Fruit fly (Drosophila melanogaster) whole organism, wandering third instar larva: ENCODE data around the gene CG5388.

ENCODE experiments used
- Abd-B ChIP-seq: fragments of >200 bp; optimal IDR thresholded peaks from 2 replicates; lab custom pipeline; 2017; ENCODE audit warnings: missing biosample characterization, missing genetic modification characterization
- CG32264 ChIP-seq: fragments of 200-800 bp; sonication (Bioruptor generic); optimal IDR thresholded peaks from 2 replicates; lab custom pipeline; 2016; ENCODE audit warnings: missing biosample characterization, missing genetic modification characterization
- CG9705 ChIP-seq: fragments of 200-800 bp; sonication (Bioruptor generic); optimal IDR thresholded peaks from 2 replicates; lab custom pipeline; 2018; ENCODE audit warnings: missing biosample characterization, mild to moderate bottlenecking, missing genetic modification characterization
- CrebA ChIP-seq: fragments of 200-800 bp; sonication (Bioruptor generic); optimal IDR thresholded peaks from 2 replicates; lab custom pipeline; 2016; ENCODE audit warnings: missing biosample characterization, mild to moderate bottlenecking, missing genetic modification characterization, borderline replicate concordance
- Dif ChIP-seq: fragments of 200-275, 200-300 bp; sonication (Bioruptor generic); optimal IDR thresholded peaks from 2 replicates; lab custom pipeline; 2018; ENCODE audit warnings: missing biosample characterization, missing genetic modification characterization; ENCODE audit not compliant: partially characterized antibody
- GATAd ChIP-seq: sonication (Bioruptor generic); optimal IDR thresholded peaks from 2 replicates; lab custom pipeline; 2016; ENCODE audit warnings: missing biosample characterization, missing genetic modification characterization
- HLH106 ChIP-seq: fragments of 200-800 bp; optimal IDR thresholded peaks from 3 replicates; lab custom pipeline; 2019; ENCODE audit warnings: missing biosample characterization, mild to moderate bottlenecking, missing genetic modification characterization, moderate library complexity
- Hr78 ChIP-seq: fragments of >200 bp; optimal IDR thresholded peaks from 2 replicates; lab custom pipeline; 2017; ENCODE audit warnings: missing biosample characterization, missing genetic modification characterization
- Hr83 ChIP-seq: fragments of 200-300 bp; sonication (Bioruptor generic); optimal IDR thresholded peaks from 2 replicates; lab custom pipeline; 2016; ENCODE audit warnings: missing biosample characterization, mild to moderate bottlenecking, missing genetic modification characterization, moderate library complexity; ENCODE audit not compliant: poor library complexity, severe bottlenecking
- Jra ChIP-seq: sonication (Bioruptor generic); optimal IDR thresholded peaks from 2 replicates; lab custom pipeline; 2016; ENCODE audit warnings: missing biosample characterization, missing genetic modification characterization
- Mio ChIP-seq: sonication (Bioruptor generic); optimal IDR thresholded peaks from 2 replicates; lab custom pipeline; 2016; ENCODE audit warnings: missing biosample characterization, missing genetic modification characterization
- Myc ChIP-seq: fragments of >200 bp; optimal IDR thresholded peaks from 2 replicates; lab custom pipeline; 2017
- N ChIP-seq: fragments of >200 bp; optimal IDR thresholded peaks from 2 replicates; lab custom pipeline; 2018; ENCODE audit warnings: missing biosample characterization, missing external identifiers, missing genetic modification characterization
- OdsH ChIP-seq: fragments of 200-800 bp; sonication (Bioruptor generic); optimal IDR thresholded peaks from 2 replicates; lab custom pipeline; 2016; ENCODE audit warnings: missing biosample characterization, mild to moderate bottlenecking, missing genetic modification characterization
- Sp1 ChIP-seq: fragments of 200-800 bp; sonication (Bioruptor generic); optimal IDR thresholded peaks from 3 replicates; lab custom pipeline; 2019; ENCODE audit warnings: missing biosample characterization, mild to moderate bottlenecking, missing genetic modification characterization, moderate library complexity
- Vsx2 ChIP-seq: fragments of 200-300, 225-300 bp; sonication (Bioruptor generic); optimal IDR thresholded peaks from 2 replicates; lab custom pipeline; 2018; ENCODE audit warnings: missing biosample characterization, missing genetic modification characterization; ENCODE audit not compliant: partially characterized antibody
- dl ChIP-seq, 2 experiments: fragments of 175-275, 200-275 bp in 1 of 2; fragments of 200-275 bp in 1 of 2; sonication (Bioruptor generic); optimal IDR thresholded peaks; lab custom pipeline; 2018; ENCODE audit warnings: mild to moderate bottlenecking in 2 of 2, missing biosample characterization in 2 of 2, missing genetic modification characterization in 2 of 2, moderate library complexity in 2 of 2; ENCODE audit not compliant: partially characterized antibody in 2 of 2, insufficient read depth in 1 of 2
- dmrt93B ChIP-seq: fragments of 200-800 bp; sonication (Bioruptor generic); optimal IDR thresholded peaks from 2 replicates; lab custom pipeline; 2018; ENCODE audit warnings: missing biosample characterization, mild to moderate bottlenecking, missing genetic modification characterization
- dsf ChIP-seq: sonication (Bioruptor generic); optimal IDR thresholded peaks from 2 replicates; lab custom pipeline; 2016; ENCODE audit warnings: missing biosample characterization, missing genetic modification characterization, borderline replicate concordance
- ey ChIP-seq: fragments of 200-800 bp; sonication (Bioruptor generic); optimal IDR thresholded peaks from 2 replicates; lab custom pipeline; 2016; ENCODE audit warnings: missing biosample characterization, missing genetic modification characterization
- foxo ChIP-seq, 2 experiments: fragments of 200-800 bp; sonication (Bioruptor generic); optimal IDR thresholded peaks; 2 replicates in 1 of 2; 3 replicates in 1 of 2; lab custom pipeline; 2016 to 2017; ENCODE audit warnings: missing biosample characterization in 2 of 2, missing genetic modification characterization in 2 of 2
- fru ChIP-seq: fragments of 200-800 bp; sonication (Bioruptor generic); optimal IDR thresholded peaks from 3 replicates; lab custom pipeline; 2016; ENCODE audit warnings: missing biosample characterization, mild to moderate bottlenecking, missing genetic modification characterization
- h ChIP-seq: fragments of 200-800 bp; sonication (Bioruptor generic); optimal IDR thresholded peaks from 3 replicates; lab custom pipeline; 2016; ENCODE audit warnings: missing biosample characterization, mild to moderate bottlenecking, missing genetic modification characterization
- jim ChIP-seq: fragments of 175-275, 200-325 bp; sonication (Bioruptor generic); optimal IDR thresholded peaks from 2 replicates; lab custom pipeline; 2016; ENCODE audit warnings: missing biosample characterization, mild to moderate bottlenecking, missing genetic modification characterization
- pan ChIP-seq: fragments of >200 bp; optimal IDR thresholded peaks from 2 replicates; lab custom pipeline; 2017
- psq ChIP-seq: fragments of 200-800 bp; sonication (Bioruptor generic); optimal IDR thresholded peaks from 3 replicates; lab custom pipeline; 2017; ENCODE audit warnings: missing biosample characterization, mild to moderate bottlenecking, missing genetic modification characterization, moderate library complexity
- rgr ChIP-seq: fragments of 200-800 bp; sonication (Bioruptor generic); optimal IDR thresholded peaks from 3 replicates; lab custom pipeline; 2016; ENCODE audit warnings: missing biosample characterization, mild to moderate bottlenecking, missing genetic modification characterization
- sage ChIP-seq: fragments of 200-800 bp; sonication (Bioruptor generic); optimal IDR thresholded peaks from 2 replicates; lab custom pipeline; 2016; ENCODE audit warnings: missing biosample characterization, mild to moderate bottlenecking, missing genetic modification characterization
- sv ChIP-seq: fragments of 200-800 bp; sonication (Bioruptor generic); optimal IDR thresholded peaks from 3 replicates; lab custom pipeline; 2016; ENCODE audit warnings: missing biosample characterization, missing genetic modification characterization
- tai ChIP-seq: sonication (Bioruptor generic); optimal IDR thresholded peaks from 2 replicates; lab custom pipeline; 2016; ENCODE audit warnings: missing biosample characterization, missing genetic modification characterization
- usp ChIP-seq: fragments of >200 bp; optimal IDR thresholded peaks from 2 replicates; lab custom pipeline; 2017; ENCODE audit warnings: missing biosample characterization, missing genetic modification characterization
- woc ChIP-seq: sonication (Bioruptor generic); optimal IDR thresholded peaks from 2 replicates; lab custom pipeline; 2016; ENCODE audit warnings: missing biosample characterization, mild to moderate bottlenecking, missing genetic modification characterization

Gene CG5388

dm6 chr3R:22328665-22329350, 11.3 kb downstream of the CG5388 start, which contains the start of gene CG7080:
Gene CG7080, plus strand, starts transcription at chr3R:22329300.
- TF ChIP-seq Jra (GFP tag; lab: Kevin White, UChicago) (no peak), fru (GFP tag; lab: Kevin White, UChicago) (no peak), h (peak; percentile 1), jim (GFP tag; lab: Kevin White, UChicago) (no peak), dmrt93B (no peak)

dm6 chr3R:22324736-22325135, 15.4 kb downstream of the CG5388 start:
- TF ChIP-seq Abd-B (GFP tag; lab: Kevin White, UChicago): no peak
- peak; percentile 44 for TF ChIP-seq HLH106 (tag; lab: Kevin White, UChicago)
- TF ChIP-seq Hr83: no peak
- peak; percentile 19 for TF ChIP-seq rgr (GFP tag; lab: Kevin White, UChicago)
- no peak for TF ChIP-seq CG32264 (GFP tag; lab: Kevin White, UChicago)
- peak; percentile 42 for TF ChIP-seq psq (GFP tag; lab: Kevin White, UChicago)
- no peak for TF ChIP-seq OdsH (GFP tag; lab: Kevin White, UChicago)
- no peak for TF ChIP-seq N (GFP tag; lab: Kevin White, UChicago)
- TF ChIP-seq foxo (GFP tag; optimal IDR thresholded peaks at IDR 0.05; lab: Kevin White, UChicago): peak in 1 of 2 experiments; percentile 35
- TF ChIP-seq Sp1 (GFP tag; lab: Kevin White, UChicago): peak; percentile 22
- no peak for TF ChIP-seq Myc (lab: Kevin White, UChicago)
- no peak for TF ChIP-seq CG9705 (GFP tag; lab: Kevin White, UChicago)
- no peak for TF ChIP-seq Jra (GFP tag; lab: Kevin White, UChicago)
- TF ChIP-seq sage (GFP tag; lab: Kevin White, UChicago): no peak
- no peak for TF ChIP-seq jim (GFP tag; lab: Kevin White, UChicago)
- TF ChIP-seq fru (GFP tag; lab: Kevin White, UChicago): peak; percentile 12
- no peak for TF ChIP-seq dsf (GFP tag; lab: Kevin White, UChicago)
- TF ChIP-seq ey: no peak
- no peak for TF ChIP-seq Dif
- peak; percentile 20 for TF ChIP-seq h
- TF ChIP-seq usp (GFP tag; lab: Kevin White, UChicago): no peak
- no peak for TF ChIP-seq pan (lab: Kevin White, UChicago)
- TF ChIP-seq dmrt93B: peak; percentile 15
- no peak for TF ChIP-seq CrebA (GFP tag; lab: Kevin White, UChicago)

- no peak for TF ChIP-seq CG32264 (GFP tag; lab: Kevin White, UChicago)
- no peak for TF ChIP-seq tai (GFP tag; lab: Kevin White, UChicago)
- TF ChIP-seq sv (GFP tag; lab: Kevin White, UChicago): no peak
- no peak for TF ChIP-seq Mio (GFP tag; lab: Kevin White, UChicago)
- no peak for TF ChIP-seq HLH106 (tag; lab: Kevin White, UChicago)
- TF ChIP-seq Hr78: no peak
- TF ChIP-seq Myc (lab: Kevin White, UChicago): no peak
- no peak for TF ChIP-seq Vsx2 (GFP tag; lab: Kevin White, UChicago)
- TF ChIP-seq Hr83: no peak
- TF ChIP-seq Sp1 (GFP tag; lab: Kevin White, UChicago): no peak
- TF ChIP-seq dmrt93B: no peak
- no peak for TF ChIP-seq CG9705 (GFP tag; lab: Kevin White, UChicago)
- no peak for TF ChIP-seq rgr (GFP tag; lab: Kevin White, UChicago)
- TF ChIP-seq ey: no peak
- TF ChIP-seq N (GFP tag; lab: Kevin White, UChicago): no peak
- TF ChIP-seq sage (GFP tag; lab: Kevin White, UChicago): no peak
- TF ChIP-seq pan (lab: Kevin White, UChicago): no peak
- no peak for TF ChIP-seq woc (GFP tag; lab: Kevin White, UChicago)
- no peak for TF ChIP-seq dl (GFP tag; optimal IDR thresholded peaks at IDR 0.05; lab: Kevin White, UChicago; ENCODE audit: insufficient read depth in 1 of 2, partially characterized antibody in 2 of 2)
These were observed 16.1 kb downstream of the CG5388 start, which contains the start of gene CG34377 for dm6 chr3R:22323994-22324393. Gene CG34377, minus strand, starts transcription at chr3R:22324094.

dm6 chr3R:22300064-22300463, 40.0 kb downstream of the CG5388 start:
- TF ChIP-seq foxo (GFP tag; optimal IDR thresholded peaks at IDR 0.05; lab: Kevin White, UChicago): no peak
- no peak for TF ChIP-seq GATAd (GFP tag; lab: Kevin White, UChicago)
